Fruit fly (Drosophila melanogaster) whole organism, embryonic: ENCODE data around the gene sunn.

ENCODE experiments used
- Blimp-1 ChIP-seq: fragments of 200-800 bp; sonication (Bioruptor generic); optimal IDR thresholded peaks from 3 replicates; lab custom pipeline; 2018; ENCODE audit warnings: missing biosample characterization, missing genetic modification characterization, mild to moderate bottlenecking, moderate library complexity, missing genetic modification reagents
- Bteb2 ChIP-seq: fragments of 200-800 bp; sonication (Bioruptor generic); optimal IDR thresholded peaks from 2 replicates; lab custom pipeline; 2016; ENCODE audit warnings: missing biosample characterization, missing genetic modification characterization
- CG10209 ChIP-seq: fragments of 200-800 bp; sonication (Bioruptor generic); optimal IDR thresholded peaks from 3 replicates; lab custom pipeline; 2017; ENCODE audit warnings: missing biosample characterization, mild to moderate bottlenecking, missing genetic modification characterization, missing genetic modification reagents
- CG10274 ChIP-seq: fragments of 200-800 bp; sonication (Bioruptor generic); optimal IDR thresholded peaks from 3 replicates; lab custom pipeline; 2017; ENCODE audit warnings: missing biosample characterization, mild to moderate bottlenecking, missing genetic modification characterization
- CG11504 ChIP-seq: fragments of 200-800 bp; sonication (Bioruptor generic); optimal IDR thresholded peaks from 3 replicates; lab custom pipeline; 2019; ENCODE audit warnings: missing biosample characterization, mild to moderate bottlenecking, missing genetic modification characterization, moderate library complexity
- CG12659 ChIP-seq: fragments of 200-800 bp; sonication (Bioruptor generic); optimal IDR thresholded peaks from 3 replicates; lab custom pipeline; 2017; ENCODE audit warnings: mild to moderate bottlenecking, missing biosample characterization, missing genetic modification reagents, missing genetic modification characterization
- CG12769 ChIP-seq: fragments of 200-800 bp; sonication (Bioruptor generic); optimal IDR thresholded peaks from 2 replicates; lab custom pipeline; 2019; ENCODE audit warnings: missing biosample characterization, mild to moderate bottlenecking, missing genetic modification characterization, moderate library complexity
- CG14014 ChIP-seq: fragments of 200-800 bp; sonication (Bioruptor generic); IDR thresholded peaks from 2 replicates; pipeline ENCODE4 v1.3.6; 2022; ENCODE audit warnings: missing biosample characterization, missing genetic modification characterization
- CG14710 ChIP-seq: fragments of 200-800 bp; sonication (Bioruptor generic); optimal IDR thresholded peaks from 3 replicates; lab custom pipeline; 2019; ENCODE audit warnings: missing biosample characterization, mild to moderate bottlenecking, missing genetic modification characterization, moderate library complexity
- CG15479 ChIP-seq: fragments of 200-800 bp; sonication (Bioruptor generic); optimal IDR thresholded peaks from 3 replicates; lab custom pipeline; 2019; ENCODE audit warnings: missing biosample characterization, mild to moderate bottlenecking, missing genetic modification characterization, moderate library complexity
- CG18476 ChIP-seq: fragments of 200-800 bp; sonication (Bioruptor generic); optimal IDR thresholded peaks from 2 replicates; lab custom pipeline; 2016; ENCODE audit warnings: missing biosample characterization, mild to moderate bottlenecking, missing genetic modification characterization
- CG2116 ChIP-seq: fragments of 200-800 bp; sonication (Bioruptor generic); optimal IDR thresholded peaks from 3 replicates; lab custom pipeline; 2018; ENCODE audit warnings: missing biosample characterization, mild to moderate bottlenecking, missing genetic modification characterization
- CG2120 ChIP-seq: fragments of 200-800 bp; sonication (Bioruptor generic); optimal IDR thresholded peaks from 3 replicates; lab custom pipeline; 2016; ENCODE audit warnings: missing biosample characterization, missing genetic modification characterization
- CG2199 ChIP-seq: fragments of 200-800 bp; sonication (Bioruptor generic); IDR thresholded peaks from 3 replicates; pipeline ENCODE4 v1.3.6; 2022; ENCODE audit warnings: missing biosample characterization, missing genetic modification characterization
- CG30020 ChIP-seq: fragments of 200-800 bp; optimal IDR thresholded peaks from 2 replicates; lab custom pipeline; 2019; ENCODE audit warnings: missing biosample characterization, mild to moderate bottlenecking, missing genetic modification characterization, moderate library complexity
- CG30403 ChIP-seq: fragments of 200-800 bp; sonication (Bioruptor generic); optimal IDR thresholded peaks from 3 replicates; lab custom pipeline; 2016; ENCODE audit warnings: missing biosample characterization, missing genetic modification characterization
- CG31365 ChIP-seq: fragments of 200-800 bp; sonication (Bioruptor generic); optimal IDR thresholded peaks from 2 replicates; lab custom pipeline; 2018; ENCODE audit warnings: missing biosample characterization, mild to moderate bottlenecking, missing genetic modification characterization
- CG34422 ChIP-seq: fragments of 200-800 bp; sonication (Bioruptor generic); IDR thresholded peaks from 3 replicates; pipeline ENCODE4 v1.3.6; 2022; ENCODE audit warnings: missing biosample characterization, missing genetic modification characterization
- CG4424 ChIP-seq: fragments of 200-800 bp; sonication (Bioruptor generic); optimal IDR thresholded peaks from 3 replicates; lab custom pipeline; 2016; ENCODE audit warnings: missing biosample characterization, missing genetic modification characterization
- CG6272 ChIP-seq: fragments of 200-800 bp; sonication (Bioruptor generic); IDR thresholded peaks from 2 replicates; pipeline ENCODE4 v1.3.6; 2022; ENCODE audit warnings: missing biosample characterization, missing genetic modification characterization
- CG7357 ChIP-seq: fragments of 200-800 bp; sonication (Bioruptor generic); IDR thresholded peaks from 3 replicates; pipeline ENCODE4 v1.3.6; 2022; ENCODE audit warnings: missing biosample characterization, missing genetic modification characterization
- CG9797 ChIP-seq: fragments of 200-800 bp; sonication (Bioruptor generic); optimal IDR thresholded peaks from 3 replicates; lab custom pipeline; 2018; ENCODE audit warnings: missing biosample characterization, mild to moderate bottlenecking, missing genetic modification characterization
- Dip3 ChIP-seq: fragments of 200-800 bp; sonication (Bioruptor generic); optimal IDR thresholded peaks from 3 replicates; lab custom pipeline; 2016; ENCODE audit warnings: missing biosample characterization, missing genetic modification characterization
- Hsf ChIP-seq: fragments of 200-800 bp; sonication (Bioruptor generic); optimal IDR thresholded peaks from 3 replicates; lab custom pipeline; 2016; ENCODE audit warnings: missing biosample characterization, missing genetic modification characterization
- Jarid2 ChIP-seq: fragments of 200-800 bp; sonication (Bioruptor generic); optimal IDR thresholded peaks from 3 replicates; lab custom pipeline; 2017; ENCODE audit warnings: mild to moderate bottlenecking, missing biosample characterization, missing genetic modification reagents, missing genetic modification characterization
- MESR4 ChIP-seq: fragments of 200-800 bp; sonication (Bioruptor generic); optimal IDR thresholded peaks from 2 replicates; lab custom pipeline; 2018; ENCODE audit warnings: missing biosample characterization, mild to moderate bottlenecking, missing genetic modification characterization, moderate library complexity
- Opbp ChIP-seq: fragments of 200-800 bp; sonication (Bioruptor generic); IDR thresholded peaks from 3 replicates; pipeline ENCODE4 v1.3.6; 2022; ENCODE audit warnings: missing biosample characterization, missing genetic modification characterization; ENCODE audit not compliant: partially characterized antibody
- Pdp1 ChIP-seq, 2 experiments: fragments of 200-800 bp; sonication (Bioruptor generic); optimal IDR thresholded peaks; 3 replicates each; lab custom pipeline; 2016; ENCODE audit warnings: missing biosample characterization in 2 of 2, missing genetic modification characterization in 2 of 2, mild to moderate bottlenecking in 1 of 2, moderate library complexity in 1 of 2
- Ravus ChIP-seq: fragments of 200-800 bp; sonication (Bioruptor generic); IDR thresholded peaks from 2 replicates; pipeline ENCODE4 v1.3.6; 2022; ENCODE audit warnings: missing biosample characterization, missing genetic modification characterization
- Scr ChIP-seq: fragments of 200-800 bp; sonication (Bioruptor generic); IDR thresholded peaks from 2 replicates; pipeline ENCODE4 v1.3.6; 2022; ENCODE audit warnings: missing biosample characterization, missing genetic modification characterization; ENCODE audit not compliant: partially characterized antibody
- Sin3A ChIP-seq: fragments of >200 bp; optimal IDR thresholded peaks from 2 replicates; lab custom pipeline; 2018
- Sry-β ChIP-seq: fragments of 200-800 bp; sonication (Bioruptor generic); optimal IDR thresholded peaks from 2 replicates; lab custom pipeline; 2018; ENCODE audit warnings: missing biosample characterization, mild to moderate bottlenecking, missing genetic modification characterization, moderate library complexity
- al ChIP-seq: fragments of 200-800 bp; sonication (Bioruptor generic); IDR thresholded peaks from 2 replicates; pipeline ENCODE4 v1.3.6; 2022; ENCODE audit warnings: missing biosample characterization, missing genetic modification characterization
- ash1 ChIP-seq: fragments of 200-800 bp; sonication (Bioruptor generic); optimal IDR thresholded peaks from 2 replicates; lab custom pipeline; 2018; ENCODE audit warnings: missing biosample characterization, mild to moderate bottlenecking, missing genetic modification characterization
- bbx ChIP-seq: fragments of 200-800 bp; sonication (Bioruptor generic); IDR thresholded peaks from 2 replicates; pipeline ENCODE4 v1.3.6; 2022; ENCODE audit warnings: missing biosample characterization, missing genetic modification characterization; ENCODE audit not compliant: partially characterized antibody
- br ChIP-seq: fragments of >200 bp; optimal IDR thresholded peaks from 2 replicates; lab custom pipeline; 2017
- dan ChIP-seq: fragments of 200-800 bp; sonication (Bioruptor generic); IDR thresholded peaks from 2 replicates; pipeline ENCODE4 v1.3.6; 2022; ENCODE audit warnings: missing biosample characterization, missing genetic modification characterization
- dm ChIP-seq: fragments of 200-800 bp; sonication (Bioruptor generic); optimal IDR thresholded peaks from 3 replicates; lab custom pipeline; 2016; ENCODE audit warnings: missing biosample characterization, missing genetic modification characterization
- ewg ChIP-seq: fragments of 200-800 bp; sonication (Bioruptor generic); optimal IDR thresholded peaks from 3 replicates; lab custom pipeline; 2017; ENCODE audit warnings: mild to moderate bottlenecking, missing biosample characterization, missing genetic modification reagents, missing genetic modification characterization
- fd3F ChIP-seq: fragments of 200-800 bp; sonication (Bioruptor generic); optimal IDR thresholded peaks from 2 replicates; lab custom pipeline; 2018; ENCODE audit warnings: missing biosample characterization, mild to moderate bottlenecking, missing genetic modification characterization, moderate library complexity
- her ChIP-seq: fragments of 200-800 bp; sonication (Bioruptor generic); optimal IDR thresholded peaks from 2 replicates; lab custom pipeline; 2016; ENCODE audit warnings: missing biosample characterization, missing genetic modification characterization
- insv ChIP-seq, 2 experiments: fragments of 200-800 bp; sonication (Bioruptor generic); optimal IDR thresholded peaks; 3 replicates each; lab custom pipeline; 2016 to 2018; ENCODE audit warnings: missing biosample characterization in 2 of 2, missing genetic modification characterization in 2 of 2
- kay ChIP-seq: fragments of 200-800 bp; sonication (Bioruptor generic); optimal IDR thresholded peaks from 2 replicates; lab custom pipeline; 2016; ENCODE audit warnings: missing biosample characterization, missing genetic modification characterization
- kni ChIP-seq: fragments of 200-800 bp; sonication (Bioruptor generic); optimal IDR thresholded peaks from 3 replicates; lab custom pipeline; 2017; ENCODE audit warnings: mild to moderate bottlenecking, missing biosample characterization, missing genetic modification reagents, missing genetic modification characterization
- lmd ChIP-seq: fragments of 200-800 bp; sonication (Bioruptor generic); IDR thresholded peaks from 2 replicates; pipeline ENCODE4 v1.3.6; 2022; ENCODE audit warnings: missing biosample characterization, missing genetic modification characterization
- nerfin-1 ChIP-seq: fragments of 200-800 bp; sonication (Bioruptor generic); optimal IDR thresholded peaks from 3 replicates; lab custom pipeline; 2019; ENCODE audit warnings: missing biosample characterization, mild to moderate bottlenecking, missing genetic modification characterization, moderate library complexity
- nmo ChIP-seq: fragments of 200-800 bp; sonication (Bioruptor generic); optimal IDR thresholded peaks from 2 replicates; lab custom pipeline; 2018; ENCODE audit warnings: missing biosample characterization, mild to moderate bottlenecking, missing genetic modification characterization, moderate library complexity
- pfk ChIP-seq: fragments of 200-800 bp; sonication (Bioruptor generic); optimal IDR thresholded peaks from 2 replicates; lab custom pipeline; 2018; ENCODE audit warnings: missing biosample characterization, mild to moderate bottlenecking, missing genetic modification characterization, moderate library complexity
- row ChIP-seq: fragments of 200-800 bp; sonication (Bioruptor generic); IDR thresholded peaks from 3 replicates; pipeline ENCODE4 v1.3.6; 2022; ENCODE audit warnings: missing biosample characterization, missing genetic modification characterization

Gene sunn

dm6 chr3L:11707978-11708632, 20.0 kb upstream of the sunn start, which contains the start of gene CG11658 (continued):
- TF ChIP-seq bbx (GFP tag; lab: Robert Waterston, UW), result peak; percentile 43; the same call in 1 of the 2 replicates
- no peak for TF ChIP-seq Hsf (GFP tag; lab: Kevin White, UChicago)
- no peak for TF ChIP-seq br (lab: Kevin White, UChicago)
- TF ChIP-seq al (GFP tag; lab: Robert Waterston, UW), result no peak
- TF ChIP-seq CG12659 (GFP tag; lab: Kevin White, UChicago), result peak; percentile 60
- no peak for TF ChIP-seq Ravus (GFP tag; lab: Robert Waterston, UW)
- TF ChIP-seq Sry-β (GFP tag; lab: Kevin White, UChicago), result no peak
- peak; percentile 40; the same call in 1 of the 2 replicates for TF ChIP-seq CG14014 (GFP tag; lab: Robert Waterston, UW)
- peak; percentile 57 for TF ChIP-seq kni (GFP tag; lab: Kevin White, UChicago)
- no peak for TF ChIP-seq CG7357
- TF ChIP-seq CG10274 (GFP tag; lab: Kevin White, UChicago), result no peak
- no peak for TF ChIP-seq CG31365 (tag; lab: Kevin White, UChicago)
- peak; percentile 68 for TF ChIP-seq Blimp-1 (GFP tag; lab: Kevin White, UChicago)
- no peak for TF ChIP-seq nerfin-1 (tag; lab: Kevin White, UChicago)
- TF ChIP-seq CG12769 (tag; lab: Kevin White, UChicago), result peak; percentile 80
- no peak for TF ChIP-seq fd3F (GFP tag; lab: Kevin White, UChicago)
- no peak for TF ChIP-seq insv (GFP tag; optimal IDR thresholded peaks at IDR 0.05; lab: Kevin White, UChicago)
- TF ChIP-seq lmd (GFP tag; lab: Robert Waterston, UW), result no peak
- TF ChIP-seq Opbp (GFP tag; lab: Robert Waterston, UW), result no peak; the same call in 2 of the 3 replicates
- no peak for TF ChIP-seq CG11504
- no peak for TF ChIP-seq CG2199
- TF ChIP-seq Jarid2, result peak; percentile 82
- no peak for TF ChIP-seq CG4424 (GFP tag; lab: Kevin White, UChicago)
- no peak for TF ChIP-seq CG10209 (GFP tag; lab: Kevin White, UChicago)
- TF ChIP-seq CG18476, result no peak

- TF ChIP-seq pfk, result no peak
- TF ChIP-seq CG30020 (tag; lab: Kevin White, UChicago), result no peak
- TF ChIP-seq Bteb2, result peak; percentile 13
- 0 out of 3 replicates have a peak, but pooled peaks have one; percentile 7 for TF ChIP-seq row (GFP tag; lab: Robert Waterston, UW)
- TF ChIP-seq Sin3A (lab: Kevin White, UChicago), result peak; percentile 16
- TF ChIP-seq CG30403 (GFP tag; lab: Kevin White, UChicago), result peak; percentile 0
- peak; percentile 61 for TF ChIP-seq kay (GFP tag; lab: Kevin White, UChicago)
- TF ChIP-seq nmo (GFP tag; lab: Kevin White, UChicago), result peak; percentile 29
- TF ChIP-seq CG9797 (GFP tag; lab: Kevin White, UChicago), result peak; percentile 94
- no peak for TF ChIP-seq Sry-β (GFP tag; lab: Kevin White, UChicago)
- no peak for TF ChIP-seq CG15479 (GFP tag; lab: Kevin White, UChicago)
- peak; percentile 20 for TF ChIP-seq CG2120 (GFP tag; lab: Kevin White, UChicago)
- TF ChIP-seq dan (GFP tag; lab: Robert Waterston, UW), result no peak
- peak; percentile 2 for TF ChIP-seq dm (GFP tag; lab: Kevin White, UChicago)
- TF ChIP-seq Pdp1 (GFP tag; optimal IDR thresholded peaks at IDR 0.05; lab: Kevin White, UChicago), result peak; percentile 11 to 83
- peak; percentile 32 for TF ChIP-seq CG2116
- no peak for TF ChIP-seq ash1 (GFP tag; lab: Kevin White, UChicago)
- TF ChIP-seq CG34422 (GFP tag; lab: Robert Waterston, UW), result no peak
- TF ChIP-seq Scr (GFP tag; lab: Robert Waterston, UW), result peak; percentile 16; the same call in 1 of the 2 replicates
- no peak for TF ChIP-seq CG6272 (GFP tag; lab: Robert Waterston, UW)
- no peak for TF ChIP-seq Dip3 (GFP tag; lab: Kevin White, UChicago)
- TF ChIP-seq her (GFP tag; lab: Kevin White, UChicago), result no peak
- TF ChIP-seq CG14710 (tag; lab: Kevin White, UChicago), result peak; percentile 54
- peak; percentile 76 for TF ChIP-seq ewg
- peak; percentile 64 for TF ChIP-seq MESR4 (GFP tag; lab: Kevin White, UChicago)
Observed at dm6 chr3L:11708633-11709116, 19.5 kb upstream of the sunn start, which contains the start of the genes Ccdc56 and mtTFB1. TSS of gene Ccdc56 (plus strand) at chr3L:11708979. TSS of gene mtTFB1 (plus strand) at chr3L:11708979.
